Fruit fly (Drosophila melanogaster): Measurements from ENCODE around the gene CG31098.

CG31098 gene

dm6 chr3R:25309175-25309574 lies 16.4 kb upstream of the CG31098 start:
- no peak for TF ChIP-seq usp (GFP tag; optimal IDR thresholded peaks at IDR 0.05)
- no peak for TF ChIP-seq dsf (GFP tag; optimal IDR thresholded peaks at IDR 0.05; ENCODE audit: borderline replicate concordance)
- TF ChIP-seq N (GFP tag; optimal IDR thresholded peaks at IDR 0.05), result no peak
- no peak for TF ChIP-seq Dfd (GFP tag; optimal IDR thresholded peaks at IDR 0.05)
- no peak for TF ChIP-seq Hnf4 (GFP tag; optimal IDR thresholded peaks at IDR 0.05)
- TF ChIP-seq psq (GFP tag; optimal IDR thresholded peaks at IDR 0.05), result no peak
- no peak for TF ChIP-seq Hr78 (GFP tag; optimal IDR thresholded peaks at IDR 0.05)
- no peak for TF ChIP-seq CrebA (GFP tag; optimal IDR thresholded peaks at IDR 0.05; ENCODE audit: borderline replicate concordance)
- TF ChIP-seq sage (GFP tag; optimal IDR thresholded peaks at IDR 0.05), result no peak
- TF ChIP-seq Rel (GFP tag; optimal IDR thresholded peaks at IDR 0.05), result no peak
- TF ChIP-seq Rel (tag; optimal IDR thresholded peaks at IDR 0.05), result no peak
- no peak for TF ChIP-seq pan (optimal IDR thresholded peaks at IDR 0.05)
- no peak for TF ChIP-seq h (GFP tag; optimal IDR thresholded peaks at IDR 0.05)

- TF ChIP-seq Hnf4 (GFP tag; optimal IDR thresholded peaks at IDR 0.05) (peak; percentile 0), HLH106 (tag; optimal IDR thresholded peaks at IDR 0.05) (no peak)
These were observed 15.5 kb upstream of the CG31098 start, which contains the start of gene CG10550 for dm6 chr3R:25308228-25308627. Gene CG10550, minus strand, starts transcription at chr3R:25308391.

- TF ChIP-seq h (GFP tag; optimal IDR thresholded peaks at IDR 0.05) (no peak), Rel (GFP tag; optimal IDR thresholded peaks at IDR 0.05) (no peak), Rel (tag; optimal IDR thresholded peaks at IDR 0.05) (peak; percentile 1)
These were observed 13.2 kb upstream of the CG31098 start for dm6 chr3R:25305822-25306544.

- TF ChIP-seq Dfd (GFP tag; optimal IDR thresholded peaks at IDR 0.05) (no peak), CrebA (GFP tag; optimal IDR thresholded peaks at IDR 0.05; ENCODE audit: borderline replicate concordance) (peak; percentile 17), sage (GFP tag; optimal IDR thresholded peaks at IDR 0.05) (peak; percentile 26), Rel (GFP tag; optimal IDR thresholded peaks at IDR 0.05) (no peak), Rel (tag; optimal IDR thresholded peaks at IDR 0.05) (peak; percentile 99), brk (GFP tag; optimal IDR thresholded peaks at IDR 0.05) (peak; percentile 17), Jra (GFP tag; optimal IDR thresholded peaks at IDR 0.05) (no peak), GATAd (GFP tag; optimal IDR thresholded peaks at IDR 0.05) (no peak)
These were observed 11.2 kb upstream of the CG31098 start, which contains the start of gene CG31436 for dm6 chr3R:25303857-25304440. Gene CG31436, plus strand, starts transcription at chr3R:25304137.

dm6 chr3R:25302239-25302638 lies 9.5 kb upstream of the CG31098 start, which contains the start of gene CG31370:
Gene CG31370, plus strand, starts transcription at chr3R:25302464.
- peak; percentile 57 for TF ChIP-seq brk (GFP tag; optimal IDR thresholded peaks at IDR 0.05)
- no peak for TF ChIP-seq Hr83 (GFP tag; optimal IDR thresholded peaks at IDR 0.05; ENCODE audit: poor library complexity, severe bottlenecking)

dm6 chr3R:25300575-25300974 lies 7.8 kb upstream of the CG31098 start, which contains the start of gene CG13659:
Gene CG13659, plus strand, starts transcription at chr3R:25300891.
- no peak for TF ChIP-seq Sp1 (GFP tag; optimal IDR thresholded peaks at IDR 0.05)
- no peak for TF ChIP-seq br (GFP tag; optimal IDR thresholded peaks at IDR 0.05)
- no peak for TF ChIP-seq Mio (GFP tag; optimal IDR thresholded peaks at IDR 0.05)
- no peak for TF ChIP-seq psq (GFP tag; optimal IDR thresholded peaks at IDR 0.05)
- TF ChIP-seq CG9705 (GFP tag; optimal IDR thresholded peaks at IDR 0.05), result no peak
- no peak for TF ChIP-seq HLH106 (tag; optimal IDR thresholded peaks at IDR 0.05)
- TF ChIP-seq dl (GFP tag; optimal IDR thresholded peaks at IDR 0.05; ENCODE audit: insufficient read depth in 1 of 2, partially characterized antibody in 2 of 2), result no peak
- TF ChIP-seq OdsH (GFP tag; optimal IDR thresholded peaks at IDR 0.05), result no peak
- no peak for TF ChIP-seq h (GFP tag; optimal IDR thresholded peaks at IDR 0.05)
- TF ChIP-seq Dfd (GFP tag; optimal IDR thresholded peaks at IDR 0.05), result no peak
- TF ChIP-seq Hr78 (GFP tag; optimal IDR thresholded peaks at IDR 0.05), result no peak
- no peak for TF ChIP-seq foxo (GFP tag; optimal IDR thresholded peaks at IDR 0.05)
- TF ChIP-seq woc (GFP tag; optimal IDR thresholded peaks at IDR 0.05), result no peak
- no peak for TF ChIP-seq Jra (GFP tag; optimal IDR thresholded peaks at IDR 0.05)
- TF ChIP-seq Myc (optimal IDR thresholded peaks at IDR 0.05), result no peak
- no peak for TF ChIP-seq jim (GFP tag; optimal IDR thresholded peaks at IDR 0.05)
- no peak for TF ChIP-seq dsf (GFP tag; optimal IDR thresholded peaks at IDR 0.05; ENCODE audit: borderline replicate concordance)
- no peak for TF ChIP-seq sv (GFP tag; optimal IDR thresholded peaks at IDR 0.05)

Data from whole organism, wandering third instar larva.